Fruit fly (Drosophila melanogaster): Measurements from ENCODE around the gene lmgB.
A peak's percentile ranks its signal among the peaks of the same experiment; 100 is the strongest.

lmgB gene

dm6 chr2L:8543102-8543501 is 14.7 kb upstream of the lmgB start (continued):
- TF ChIP-seq her (GFP tag; optimal IDR thresholded peaks at IDR 0.05) (peak; percentile 21), CG31224 (GFP tag; IDR thresholded peaks at IDR 0.05) (no peak), H15 (GFP tag; IDR thresholded peaks at IDR 0.05) (no peak), dmrt99B (tag; optimal IDR thresholded peaks at IDR 0.05) (no peak), CG2116 (GFP tag; optimal IDR thresholded peaks at IDR 0.05) (peak; percentile 9), sqz (GFP tag; optimal IDR thresholded peaks at IDR 0.05) (peak; percentile 4), CG6689 (GFP tag; IDR thresholded peaks at IDR 0.05) (no peak), sima (GFP tag; optimal IDR thresholded peaks at IDR 0.05) (no peak), Hmx (GFP tag; optimal IDR thresholded peaks at IDR 0.05) (no peak), caup (GFP tag; optimal IDR thresholded peaks at IDR 0.05; ENCODE audit: severe bottlenecking) (peak; percentile 27), CG10979 (tag; optimal IDR thresholded peaks at IDR 0.05) (peak; percentile 9), CG12236 (GFP tag; optimal IDR thresholded peaks at IDR 0.05) (no peak), hbn (GFP tag; IDR thresholded peaks at IDR 0.05; ENCODE audit: partially characterized antibody) (no peak), trem (tag; optimal IDR thresholded peaks at IDR 0.05) (no peak), chm (GFP tag; IDR thresholded peaks at IDR 0.05) (peak; percentile 86), Vsx1 (GFP tag; optimal IDR thresholded peaks at IDR 0.05) (no peak), H2.0 (GFP tag; IDR thresholded peaks at IDR 0.05) (no peak), ken (GFP tag; IDR thresholded peaks at IDR 0.05) (0 out of 3 replicates have a peak, but pooled peaks have one; percentile 16), Hsf (GFP tag; optimal IDR thresholded peaks at IDR 0.05) (no peak), dimm (GFP tag; IDR thresholded peaks at IDR 0.05) (no peak), CG14710 (tag; optimal IDR thresholded peaks at IDR 0.05) (no peak), Scr (GFP tag; IDR thresholded peaks at IDR 0.05; ENCODE audit: partially characterized antibody) (peak; percentile 29; the same call in 1 of the 2 replicates), wek (GFP tag; optimal IDR thresholded peaks at IDR 0.05) (peak; percentile 44), Mad (GFP tag; optimal IDR thresholded peaks at IDR 0.05) (peak; percentile 1), Oaz (GFP tag; IDR thresholded peaks at IDR 0.05) (no peak), pnt (GFP tag; optimal IDR thresholded peaks at IDR 0.05) (no peak), fd64A (GFP tag; optimal IDR thresholded peaks at IDR 0.05) (no peak), HLH54F (GFP tag; optimal IDR thresholded peaks at IDR 0.05) (no peak), psq (GFP tag; optimal IDR thresholded peaks at IDR 0.05) (peak; percentile 62), tgo (GFP tag; IDR thresholded peaks at IDR 0.05) (no peak), oc (tag; optimal IDR thresholded peaks at IDR 0.05) (no peak), tap (tag; optimal IDR thresholded peaks at IDR 0.05) (no peak), cg (GFP tag; optimal IDR thresholded peaks at IDR 0.05) (no peak), Dad (GFP tag; optimal IDR thresholded peaks at IDR 0.05) (no peak), Hr39 (optimal IDR thresholded peaks at IDR 0.05) (no peak), Eip74EF (GFP tag; optimal IDR thresholded peaks at IDR 0.05) (no peak), CG6654 (GFP tag; optimal IDR thresholded peaks at IDR 0.05) (no peak), crp (GFP tag; optimal IDR thresholded peaks at IDR 0.05) (peak in 1 of 2 experiments; percentile 21), Doc2 (GFP tag; IDR thresholded peaks at IDR 0.05) (no peak), CG13424 (tag; optimal IDR thresholded peaks at IDR 0.05) (no peak), unpg (GFP tag; optimal IDR thresholded peaks at IDR 0.05) (no peak), CG32767 (GFP tag; IDR thresholded peaks at IDR 0.05) (no peak), CG4328 (GFP tag; optimal IDR thresholded peaks at IDR 0.05) (no peak), gsb (GFP tag; IDR thresholded peaks at IDR 0.05) (no peak), CG11093 (GFP tag; IDR thresholded peaks at IDR 0.05) (no peak), CG14050 (GFP tag; IDR thresholded peaks at IDR 0.05) (no peak), peb (GFP tag; IDR thresholded peaks at IDR 0.05) (0 out of 2 replicates have a peak, but pooled peaks have one; percentile 20), NfI (GFP tag; optimal IDR thresholded peaks at IDR 0.05) (no peak), CG18599 (GFP tag; optimal IDR thresholded peaks at IDR 0.05) (peak; percentile 20), CG11696 (GFP tag; IDR thresholded peaks at IDR 0.05) (no peak), en (GFP tag; optimal IDR thresholded peaks at IDR 0.05) (no peak), CG7987 (GFP tag; optimal IDR thresholded peaks at IDR 0.05) (no peak)
